Fruit fly (Drosophila melanogaster): Measurements from ENCODE around the gene Ptp99A.

DNA sequence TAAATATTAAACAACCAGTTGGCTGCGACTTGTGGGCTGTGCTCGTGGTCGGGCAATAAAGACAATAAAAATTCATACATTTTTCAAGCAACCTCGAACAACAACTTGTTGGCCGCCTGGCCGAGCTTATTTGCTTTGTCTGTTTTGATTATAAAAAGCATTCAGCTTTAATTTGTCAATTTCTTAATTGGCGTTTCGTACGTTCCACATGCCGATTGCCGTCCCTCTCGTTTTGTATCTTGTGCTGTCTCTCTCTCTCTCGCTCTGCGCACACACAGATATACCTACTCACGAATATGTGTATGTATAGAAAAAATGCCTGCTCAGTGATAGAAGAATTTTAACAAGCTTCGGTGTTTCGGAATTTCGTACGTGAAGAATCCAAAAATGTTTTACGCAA lies 142.8 kb downstream of the Ptp99A start:
- TF ChIP-seq CTCF (optimal IDR thresholded peaks at IDR 0.05) (no peak), CG8478 (optimal IDR thresholded peaks at IDR 0.05) (no peak)

All from S2 (cell line).